Worm (Caenorhabditis elegans) whole organism, L3 larva: ENCODE results near the gene dab-1.
A peak's percentile ranks its signal among the peaks of the same experiment; 100 is the strongest.

ENCODE experiments used
- R02D3.7 ChIP-seq: fragments of 150-350 bp; optimal IDR thresholded peaks from 2 replicates; lab custom pipeline; 2014; ENCODE audit warnings: missing biosample characterization, missing genetic modification characterization
- ZK546.5 ChIP-seq: sonication (generic microtip); optimal IDR thresholded peaks from 2 replicates; lab custom pipeline; 2017; ENCODE audit warnings: missing biosample characterization, missing genetic modification characterization
- aly-2 ChIP-seq: fragments of 150-350 bp; optimal IDR thresholded peaks from 2 replicates; lab custom pipeline; 2014; ENCODE audit warnings: missing biosample characterization, missing genetic modification characterization
- ama-1 ChIP-seq: fragments of 150-350 bp; optimal IDR thresholded peaks from 2 replicates; lab custom pipeline; 2018
- ceh-16 ChIP-seq: sonication (generic microtip); optimal IDR thresholded peaks from 2 replicates; lab custom pipeline; 2017; ENCODE audit warnings: missing biosample characterization, missing genetic modification characterization
- ceh-28 ChIP-seq: fragments of 150-350 bp; optimal IDR thresholded peaks from 2 replicates; lab custom pipeline; 2014; ENCODE audit warnings: missing biosample characterization, missing genetic modification reagents, missing genetic modification characterization
- ceh-82 ChIP-seq: fragments of 150-350 bp; optimal IDR thresholded peaks from 2 replicates; lab custom pipeline; 2014; ENCODE audit warnings: missing biosample characterization, missing genetic modification characterization
- ceh-9 ChIP-seq: sonication (generic microtip); optimal IDR thresholded peaks from 2 replicates; lab custom pipeline; 2018; ENCODE audit warnings: missing biosample characterization, missing genetic modification characterization
- daf-12 ChIP-seq: fragments of 150-350 bp; optimal IDR thresholded peaks from 2 replicates; lab custom pipeline; 2014; ENCODE audit warnings: missing biosample characterization, missing genetic modification reagents, missing genetic modification characterization
- egl-27 ChIP-seq: sonication (generic microtip); optimal IDR thresholded peaks from 4 replicates; lab custom pipeline; 2017; ENCODE audit warnings: missing biosample characterization, missing genetic modification reagents, missing genetic modification characterization
- egl-5 ChIP-seq: fragments of 150-350 bp; optimal IDR thresholded peaks from 2 replicates; lab custom pipeline; 2017; ENCODE audit warnings: missing biosample characterization, missing genetic modification reagents, missing genetic modification characterization, inconsistent platforms
- elt-1 ChIP-seq: fragments of 150-350 bp; optimal IDR thresholded peaks from 2 replicates; lab custom pipeline; 2014; ENCODE audit warnings: missing biosample characterization, missing genetic modification characterization
- elt-2 ChIP-seq: sonication (generic microtip); optimal IDR thresholded peaks from 2 replicates; lab custom pipeline; 2016; ENCODE audit warnings: missing genetic modification reagents, mild to moderate bottlenecking, missing genetic modification characterization, missing compliant biosample characterization
- elt-3 ChIP-seq, 3 experiments: fragments of 150-350 bp in 1 of 3; sonication (generic microtip) in 2 of 3; optimal IDR thresholded peaks; 2 replicates in 2 of 3; 4 replicates in 1 of 3; lab custom pipeline; 2014 to 2017; ENCODE audit warnings: missing biosample characterization in 3 of 3, missing genetic modification characterization in 3 of 3
- eor-1 ChIP-seq, 2 experiments: fragments of 150-350 bp; optimal IDR thresholded peaks; 2 replicates each; lab custom pipeline; 2014 to 2018; ENCODE audit warnings: missing biosample characterization in 2 of 2, missing genetic modification characterization in 2 of 2
- fkh-10 ChIP-seq: sonication (generic microtip); optimal IDR thresholded peaks from 2 replicates; lab custom pipeline; 2017; ENCODE audit warnings: missing biosample characterization, missing genetic modification reagents, missing genetic modification characterization
- fkh-2 ChIP-seq: fragments of 150-350 bp; optimal IDR thresholded peaks from 2 replicates; lab custom pipeline; 2014; ENCODE audit warnings: missing biosample characterization, missing genetic modification reagents, missing genetic modification characterization
- fos-1 ChIP-seq: fragments of 150-350 bp; optimal IDR thresholded peaks from 2 replicates; lab custom pipeline; 2014; ENCODE audit warnings: missing biosample characterization, missing genetic modification characterization
- hmg-11 ChIP-seq: sonication (generic microtip); optimal IDR thresholded peaks from 2 replicates; lab custom pipeline; 2016; ENCODE audit warnings: missing genetic modification characterization, missing compliant biosample characterization
- lin-15B ChIP-seq: fragments of 150-350 bp; optimal IDR thresholded peaks from 2 replicates; lab custom pipeline; 2014; ENCODE audit warnings: missing biosample characterization, missing genetic modification characterization
- lin-39 ChIP-seq: fragments of 150-350 bp; optimal IDR thresholded peaks from 2 replicates; lab custom pipeline; 2018; ENCODE audit warnings: missing biosample characterization, missing genetic modification reagents, missing genetic modification characterization
- lsy-12 ChIP-seq: sonication (generic microtip); optimal IDR thresholded peaks from 2 replicates; lab custom pipeline; 2016; ENCODE audit warnings: mild to moderate bottlenecking, missing genetic modification characterization, missing compliant biosample characterization
- mdl-1 ChIP-seq: fragments of 150-350 bp; optimal IDR thresholded peaks from 2 replicates; lab custom pipeline; 2014; ENCODE audit warnings: missing biosample characterization, missing genetic modification characterization
- mml-1 ChIP-seq: fragments of 150-350 bp; sonication (generic microtip); optimal IDR thresholded peaks from 3 replicates; lab custom pipeline; 2014; ENCODE audit warnings: missing biosample characterization, missing genetic modification characterization
- nfya-1 ChIP-seq: sonication (generic microtip); optimal IDR thresholded peaks from 2 replicates; lab custom pipeline; 2017; ENCODE audit warnings: missing genetic modification characterization, mild to moderate bottlenecking, missing compliant biosample characterization, antibody characterized with exemption, moderate library complexity; ENCODE audit not compliant: insufficient read depth
- nhr-11 ChIP-seq: fragments of 150-350 bp; optimal IDR thresholded peaks from 2 replicates; lab custom pipeline; 2014; ENCODE audit warnings: missing biosample characterization, missing genetic modification characterization
- nhr-23 ChIP-seq: fragments of 150-350 bp; optimal IDR thresholded peaks from 2 replicates; lab custom pipeline; 2014; ENCODE audit warnings: missing biosample characterization, missing genetic modification reagents, missing genetic modification characterization
- nhr-237 ChIP-seq: fragments of 150-350 bp; optimal IDR thresholded peaks from 2 replicates; lab custom pipeline; 2014; ENCODE audit warnings: missing biosample characterization, missing genetic modification characterization
- nhr-25 ChIP-seq: sonication (generic microtip); optimal IDR thresholded peaks from 2 replicates; lab custom pipeline; 2017; ENCODE audit warnings: missing biosample characterization, missing genetic modification characterization
- nhr-28 ChIP-seq: fragments of 150-350 bp; optimal IDR thresholded peaks from 2 replicates; lab custom pipeline; 2014; ENCODE audit warnings: missing biosample characterization, missing genetic modification characterization
- nhr-43 ChIP-seq: sonication (generic microtip); optimal IDR thresholded peaks from 2 replicates; lab custom pipeline; 2016; ENCODE audit warnings: mild to moderate bottlenecking, missing genetic modification characterization, missing compliant biosample characterization; ENCODE audit not compliant: poor library complexity, severe bottlenecking
- nhr-76 ChIP-seq: fragments of 150-350 bp; sonication (generic microtip); optimal IDR thresholded peaks from 5 replicates; lab custom pipeline; 2014; ENCODE audit warnings: missing biosample characterization, missing genetic modification characterization
- nhr-77 ChIP-seq: fragments of 150-350 bp; optimal IDR thresholded peaks from 2 replicates; lab custom pipeline; 2014; ENCODE audit warnings: missing biosample characterization, missing genetic modification characterization
- pha-4 ChIP-seq: fragments of 150-350 bp; optimal IDR thresholded peaks from 2 replicates; lab custom pipeline; 2014; ENCODE audit warnings: missing biosample characterization, missing genetic modification reagents, missing genetic modification characterization
- snpc-4 ChIP-seq: fragments of 150-350 bp; optimal IDR thresholded peaks from 2 replicates; lab custom pipeline; 2014; ENCODE audit warnings: missing biosample characterization, missing genetic modification characterization
- tbx-2 ChIP-seq: sonication (generic microtip); optimal IDR thresholded peaks from 2 replicates; lab custom pipeline; 2016; ENCODE audit warnings: mild to moderate bottlenecking, missing genetic modification characterization, missing compliant biosample characterization
- unc-39 ChIP-seq: sonication (generic microtip); optimal IDR thresholded peaks from 4 replicates; lab custom pipeline; 2017; ENCODE audit warnings: missing biosample characterization, missing genetic modification characterization
- unc-62 ChIP-seq: fragments of 150-350 bp; sonication (generic microtip); optimal IDR thresholded peaks from 4 replicates; lab custom pipeline; 2014; ENCODE audit warnings: missing biosample characterization, missing genetic modification reagents, missing genetic modification characterization
- zag-1 ChIP-seq: fragments of 150-350 bp; optimal IDR thresholded peaks from 2 replicates; lab custom pipeline; 2014; ENCODE audit warnings: missing biosample characterization, missing genetic modification characterization
- ztf-11 ChIP-seq: fragments of 150-350 bp; optimal IDR thresholded peaks from 2 replicates; lab custom pipeline; 2014; ENCODE audit warnings: missing biosample characterization, missing genetic modification characterization
- ztf-4 ChIP-seq: fragments of 150-350 bp; optimal IDR thresholded peaks from 2 replicates; lab custom pipeline; 2014; ENCODE audit warnings: missing biosample characterization, missing genetic modification characterization

The dab-1 gene

DNA sequence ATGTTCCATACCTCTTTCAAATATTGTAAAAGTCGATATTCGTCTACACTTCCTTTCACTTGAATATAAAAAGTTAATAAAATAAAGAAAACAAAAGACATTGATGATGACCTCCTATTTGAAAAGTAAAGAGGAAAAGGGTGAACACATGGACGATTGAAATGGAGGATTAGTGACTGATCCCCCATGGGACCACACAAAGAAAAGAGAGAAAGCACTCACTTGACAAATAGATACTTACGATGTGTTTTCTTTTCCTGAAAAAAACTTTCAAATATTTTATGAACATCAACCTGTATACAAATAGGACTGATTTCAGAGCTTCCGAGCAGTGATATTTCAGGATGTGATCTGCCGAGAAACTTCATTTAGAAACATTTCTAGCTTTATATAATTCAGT is 45.1 kb upstream of the dab-1 start, which contains the start of gene acr-14:
TSS of gene acr-14 (minus strand) at position 101 of the 400 bp plus-strand sequence.
- TF ChIP-seq nfya-1 (tag; lab: Kevin White, UChicago) (no peak), ztf-11 (no peak)

DNA sequence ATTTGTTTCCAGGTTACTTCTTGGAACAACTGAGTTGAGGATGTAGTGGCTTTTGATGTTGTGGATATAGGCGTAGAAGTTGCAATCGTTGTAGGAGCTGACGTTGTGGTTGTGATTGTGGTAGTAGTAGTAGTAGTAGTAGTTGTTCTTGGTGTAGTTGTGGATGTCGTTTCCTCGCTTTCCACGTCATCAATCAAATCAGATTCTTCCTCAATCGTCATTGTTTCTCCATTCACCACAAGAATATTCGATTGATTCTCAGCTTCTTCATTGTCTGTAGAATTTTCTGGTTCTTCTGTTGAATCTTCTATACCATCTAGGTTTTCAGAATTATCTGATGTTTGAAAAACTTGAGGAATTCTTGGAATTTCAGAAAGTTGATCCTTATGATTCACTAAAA is 43.6 kb upstream of the dab-1 start:
- TF ChIP-seq snpc-4 (tag; lab: Kevin White, UChicago) (no peak), egl-5 (tag; lab: Kevin White, UChicago) (no peak), mdl-1 (tag; lab: Kevin White, UChicago) (no peak), elt-2 (tag; lab: Kevin White, UChicago) (no peak), elt-3 (tag; optimal IDR thresholded peaks at IDR 0.05; lab: Kevin White, UChicago) (no peak)
- TF ChIP-seq, all 47 proteins: peak for 0

DNA sequence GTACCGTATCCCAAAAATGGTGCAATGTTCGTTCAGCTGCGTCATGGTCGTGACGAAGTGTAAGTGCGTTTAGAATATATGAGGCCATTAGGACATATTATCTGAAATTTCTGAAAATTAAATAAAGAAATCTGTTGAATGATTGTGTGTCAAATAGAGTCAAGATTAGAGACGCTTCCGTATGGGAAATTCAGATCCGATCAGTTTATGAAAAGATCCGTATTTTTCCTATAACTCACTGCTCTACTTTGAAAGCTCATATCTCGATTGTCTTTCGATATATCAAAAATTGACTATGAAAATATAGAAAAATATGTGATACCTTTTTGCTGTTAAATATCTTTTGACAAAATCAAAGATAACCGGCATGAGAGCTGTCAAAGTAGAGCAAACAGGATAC is 41.9 kb upstream of the dab-1 start, which contains the start of gene T05C12.4:
TSS of gene T05C12.4 (minus strand) at position 101 of the 400 bp plus-strand sequence.
- TF ChIP-seq ama-1 (lab: Kevin White, UChicago) (no peak), nhr-23 (tag; lab: Kevin White, UChicago) (no peak), nhr-76 (tag; lab: Kevin White, UChicago) (no peak), unc-39 (tag; lab: Kevin White, UChicago) (no peak), pha-4 (tag; lab: Kevin White, UChicago) (no peak), fos-1 (no peak), nhr-25 (tag; lab: Kevin White, UChicago) (no peak), ceh-9 (tag; lab: Kevin White, UChicago) (no peak), nhr-77 (tag; lab: Kevin White, UChicago) (no peak), R02D3.7 (tag; lab: Kevin White, UChicago) (no peak), mml-1 (tag; lab: Kevin White, UChicago) (no peak), daf-12 (no peak), unc-62 (GFP tag; lab: Kevin White, UChicago) (no peak), elt-3 (tag; optimal IDR thresholded peaks at IDR 0.05; lab: Kevin White, UChicago) (no peak), fkh-2 (no peak), lsy-12 (tag; lab: Kevin White, UChicago) (no peak), fkh-10 (GFP tag; lab: Kevin White, UChicago) (no peak), elt-2 (tag; lab: Kevin White, UChicago) (no peak), ceh-82 (tag; lab: Kevin White, UChicago) (no peak), ceh-28 (tag; lab: Kevin White, UChicago) (no peak)

DNA sequence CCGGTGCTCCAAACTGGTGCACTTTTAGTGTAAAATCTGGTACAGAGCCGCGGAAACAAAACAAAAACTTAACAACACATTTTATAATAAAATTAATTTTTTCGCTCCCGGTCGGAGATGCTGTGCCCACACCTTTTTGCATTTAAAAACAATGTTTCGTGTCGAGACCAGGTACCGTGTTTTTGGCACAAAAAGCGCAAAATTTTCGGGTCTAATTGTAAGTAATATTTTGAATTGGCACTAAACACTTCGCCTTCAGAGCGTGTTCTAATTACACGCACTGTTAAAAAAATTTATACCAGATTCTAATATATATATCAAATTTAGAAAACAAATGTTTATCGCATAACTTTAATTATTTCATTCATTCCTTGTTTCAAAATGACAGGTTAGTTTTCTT is 40.7 kb upstream of the dab-1 start, which contains the start of gene dylt-3:
TSS of gene dylt-3 (plus strand) at position 301 of the 400 bp plus-strand sequence.
- no peak for TF ChIP-seq ceh-16 (tag; lab: Kevin White, UChicago)

DNA sequence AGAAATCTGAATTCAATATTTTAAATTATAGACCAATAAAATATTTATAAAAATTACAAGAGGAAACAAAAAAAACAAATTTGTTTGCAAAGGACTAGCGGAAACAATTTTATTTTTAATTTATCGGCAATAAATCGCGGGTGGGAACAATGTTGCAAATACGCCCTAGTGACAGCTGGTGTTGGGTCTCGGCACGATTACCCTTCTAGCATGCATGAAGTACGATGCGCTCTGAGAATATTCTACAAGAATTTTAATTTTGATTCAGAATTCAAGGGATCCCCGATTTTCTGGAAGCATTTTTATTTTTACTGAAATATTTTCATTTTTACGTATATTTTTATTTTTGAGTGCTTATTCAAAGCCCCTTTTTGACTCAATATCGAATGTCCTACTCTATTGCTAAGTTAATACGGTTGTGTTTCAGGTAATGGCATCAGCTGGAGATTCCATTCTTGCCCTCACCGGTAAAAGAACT is 37.1 kb upstream of the dab-1 start, which contains the start of the genes mig-5 and cct-1:
TSS of gene mig-5 (minus strand) at position 8 of the 478 bp plus-strand sequence.
TSS of gene cct-1 (plus strand) at position 428 of the 478 bp plus-strand sequence.
- TF ChIP-seq ceh-9 (tag; lab: Kevin White, UChicago): no peak
- TF ChIP-seq tbx-2 (tag; lab: Kevin White, UChicago): peak; percentile 91
- peak; percentile 91 for TF ChIP-seq fkh-10 (GFP tag; lab: Kevin White, UChicago)
- peak; percentile 52 for TF ChIP-seq ZK546.5 (tag; lab: Kevin White, UChicago)
- peak; percentile 86 for TF ChIP-seq unc-62 (GFP tag; lab: Kevin White, UChicago)
- TF ChIP-seq aly-2 (tag; lab: Kevin White, UChicago): peak; percentile 91
- TF ChIP-seq elt-2 (tag; lab: Kevin White, UChicago): peak; percentile 80
- TF ChIP-seq zag-1: peak; percentile 81
- peak; percentile 95 for TF ChIP-seq R02D3.7 (tag; lab: Kevin White, UChicago)
- no peak for TF ChIP-seq unc-39 (tag; lab: Kevin White, UChicago)
- peak; percentile 48 for TF ChIP-seq ceh-16 (tag; lab: Kevin White, UChicago)
- peak; percentile 20 for TF ChIP-seq fos-1
- TF ChIP-seq nhr-43 (tag; lab: Kevin White, UChicago): peak; percentile 98
- peak; percentile 93 for TF ChIP-seq nhr-77 (tag; lab: Kevin White, UChicago)
- TF ChIP-seq nhr-23 (tag; lab: Kevin White, UChicago): peak; percentile 99
- peak; percentile 96 for TF ChIP-seq hmg-11 (tag; lab: Kevin White, UChicago)
- peak; percentile 94 for TF ChIP-seq ceh-28 (tag; lab: Kevin White, UChicago)
- peak; percentile 62 for TF ChIP-seq nhr-28 (tag; lab: Kevin White, UChicago)
- peak; percentile 62 for TF ChIP-seq mdl-1 (tag; lab: Kevin White, UChicago)
- peak; percentile 86 for TF ChIP-seq elt-1 (tag; lab: Kevin White, UChicago)
- TF ChIP-seq mml-1 (tag; lab: Kevin White, UChicago): no peak
- peak; percentile 96 for TF ChIP-seq lin-39 (tag; lab: Kevin White, UChicago)
- peak; percentile 99 for TF ChIP-seq nfya-1 (tag; lab: Kevin White, UChicago)
- no peak for TF ChIP-seq eor-1 (tag; optimal IDR thresholded peaks at IDR 0.05; lab: Kevin White, UChicago)
- no peak for TF ChIP-seq fkh-2
- peak; percentile 99 for TF ChIP-seq lin-15B
- peak; percentile 92 for TF ChIP-seq nhr-11 (tag; lab: Kevin White, UChicago)
- no peak for TF ChIP-seq ztf-4 (tag; lab: Kevin White, UChicago)
- no peak for TF ChIP-seq nhr-237 (tag; lab: Kevin White, UChicago)
- peak; percentile 29 for TF ChIP-seq egl-27 (tag; lab: Kevin White, UChicago)
- TF ChIP-seq snpc-4 (tag; lab: Kevin White, UChicago): peak; percentile 86
- peak; percentile 94 for TF ChIP-seq nhr-25 (tag; lab: Kevin White, UChicago)
- TF ChIP-seq lsy-12 (tag; lab: Kevin White, UChicago): peak; percentile 96
- TF ChIP-seq ztf-11: no peak
